Fruit fly (Drosophila melanogaster): ENCODE results near the gene Hsp23.

- TF ChIP-seq EcR (GFP tag; optimal IDR thresholded peaks at IDR 0.05) (peak in 1 of 2 experiments; percentile 56), psq (optimal IDR thresholded peaks at IDR 0.05) (no peak), usp (GFP tag; optimal IDR thresholded peaks at IDR 0.05) (no peak), pan (optimal IDR thresholded peaks at IDR 0.05) (no peak), CG8478 (optimal IDR thresholded peaks at IDR 0.05) (no peak), Dll (optimal IDR thresholded peaks at IDR 0.05) (no peak)
Observed at dm6 chr3L:9398435-9398981, 16.8 kb downstream of the Hsp23 start.
